Fruit fly (Drosophila melanogaster): Measurements from ENCODE around the gene red.
A peak's percentile ranks its signal among the peaks of the same experiment; 100 is the strongest.

The red gene

dm6 chr3R:14283042-14283626 lies 5.7 kb upstream of the red start:
- TF ChIP-seq CG8478 (optimal IDR thresholded peaks at IDR 0.05) (no peak), CTCF (optimal IDR thresholded peaks at IDR 0.05) (no peak)

dm6 chr3R:14283754-14284421 lies 5.0 kb upstream of the red start:
- TF ChIP-seq CTCF (optimal IDR thresholded peaks at IDR 0.05) (no peak), CG8478 (optimal IDR thresholded peaks at IDR 0.05) (no peak)

dm6 chr3R:14284422-14284760 lies 4.5 kb upstream of the red start:
- TF ChIP-seq CG8478 (optimal IDR thresholded peaks at IDR 0.05) (no peak), CTCF (optimal IDR thresholded peaks at IDR 0.05) (no peak)

- TF ChIP-seq CG8478 (optimal IDR thresholded peaks at IDR 0.05) (no peak), CTCF (optimal IDR thresholded peaks at IDR 0.05) (no peak)
Observed at dm6 chr3R:14285059-14285953, 3.6 kb upstream of the red start.

- TF ChIP-seq CTCF (optimal IDR thresholded peaks at IDR 0.05) = peak; percentile 61 to 63
- TF ChIP-seq CG8478 (optimal IDR thresholded peaks at IDR 0.05) = no peak
Observed at dm6 chr3R:14286320-14287190, 2.3 kb upstream of the red start, which contains the start of gene trx. Gene trx (minus strand): TSS chr3R:14286903.

dm6 chr3R:14287980-14288379 lies 891 bp upstream of the red start:
- no peak for TF ChIP-seq CTCF (optimal IDR thresholded peaks at IDR 0.05)
- TF ChIP-seq CG8478 (optimal IDR thresholded peaks at IDR 0.05) = no peak

- TF ChIP-seq CTCF (optimal IDR thresholded peaks at IDR 0.05) (no peak), CG8478 (optimal IDR thresholded peaks at IDR 0.05) (no peak)
Observed at dm6 chr3R:14289958-14290835, 1.3 kb downstream of the red start.

- no peak for TF ChIP-seq CTCF (optimal IDR thresholded peaks at IDR 0.05)
- TF ChIP-seq CG8478 (optimal IDR thresholded peaks at IDR 0.05) = no peak
Observed at dm6 chr3R:14291431-14291830, 2.6 kb downstream of the red start.

dm6 chr3R:14292307-14292711 lies 3.4 kb downstream of the red start:
- TF ChIP-seq CTCF (optimal IDR thresholded peaks at IDR 0.05) (no peak), CG8478 (optimal IDR thresholded peaks at IDR 0.05) (no peak)

- TF ChIP-seq CG8478 (optimal IDR thresholded peaks at IDR 0.05) = no peak
- no peak for TF ChIP-seq CTCF (optimal IDR thresholded peaks at IDR 0.05)
Observed at dm6 chr3R:14294397-14295018, 5.6 kb downstream of the red start.

- TF ChIP-seq CTCF (optimal IDR thresholded peaks at IDR 0.05) (no peak), CG8478 (optimal IDR thresholded peaks at IDR 0.05) (no peak)
Observed at dm6 chr3R:14296126-14296525, 7.3 kb downstream of the red start.

- TF ChIP-seq CG8478 (optimal IDR thresholded peaks at IDR 0.05) = no peak
- TF ChIP-seq CTCF (optimal IDR thresholded peaks at IDR 0.05) = no peak
Observed at dm6 chr3R:14296700-14297099, 7.8 kb downstream of the red start.

- TF ChIP-seq CTCF (optimal IDR thresholded peaks at IDR 0.05) = no peak
- no peak for TF ChIP-seq CG8478 (optimal IDR thresholded peaks at IDR 0.05)
Observed at dm6 chr3R:14297489-14297888, 8.6 kb downstream of the red start.

All from S2 (cell line).